Fruit fly (Drosophila melanogaster) whole organism, adult: ENCODE results near the gene Prm.

Experiments
- Crg-1 ChIP-seq: fragments of 200-800 bp; sonication (Bioruptor generic); optimal IDR thresholded peaks from 2 replicates; lab custom pipeline; 2016; ENCODE audit warnings: missing biosample characterization, missing genetic modification characterization
- Mnt ChIP-seq: fragments of 200-800 bp; sonication (Bioruptor generic); optimal IDR thresholded peaks from 2 replicates; lab custom pipeline; 2016; ENCODE audit warnings: missing biosample characterization, mild to moderate bottlenecking, missing genetic modification characterization
- tj ChIP-seq: fragments of 200-800 bp; sonication (Bioruptor generic); optimal IDR thresholded peaks from 3 replicates; lab custom pipeline; 2017; ENCODE audit warnings: missing biosample characterization, mild to moderate bottlenecking, missing genetic modification characterization, moderate library complexity

dm6 chr3L:8746519-8746918, 1.4 kb upstream of the Prm start:
- TF ChIP-seq Crg-1 (GFP tag; lab: Kevin White, UChicago) (no peak), tj (GFP tag; lab: Kevin White, UChicago) (no peak), Mnt (GFP tag; lab: Kevin White, UChicago) (no peak)
